Worm (Caenorhabditis elegans): ENCODE data around the gene ZK546.4.

DNA sequence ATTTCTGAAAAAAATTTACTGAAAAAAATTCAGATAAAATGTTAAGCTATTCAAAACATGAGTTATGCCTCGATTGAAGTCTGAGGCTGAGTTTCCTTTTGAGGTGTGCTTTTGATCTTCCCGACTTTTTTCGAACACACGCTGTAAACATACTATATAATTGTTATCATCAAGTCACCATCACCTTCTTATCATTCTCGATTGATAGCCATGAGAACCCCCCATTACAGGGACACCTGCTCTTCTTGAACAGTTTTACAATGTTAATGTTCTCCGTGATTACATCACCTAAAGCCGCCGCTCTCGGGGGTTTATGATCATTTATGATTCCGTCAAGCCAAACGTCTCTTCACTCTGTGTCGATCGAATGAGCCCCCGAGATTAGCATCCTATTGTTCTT is 46.3 kb downstream of the ZK546.4 start:
- TF ChIP-seq snpc-4 (tag; optimal IDR thresholded peaks at IDR 0.05): no peak
- TF ChIP-seq xbp-1 (tag; optimal IDR thresholded peaks at IDR 0.05): no peak
- no peak for TF ChIP-seq nhr-28 (tag; optimal IDR thresholded peaks at IDR 0.05)
- no peak for TF ChIP-seq C34B4.2 (tag; optimal IDR thresholded peaks at IDR 0.05)
- no peak for TF ChIP-seq egl-27 (tag; optimal IDR thresholded peaks at IDR 0.05)
